Worm (Caenorhabditis elegans) whole organism, late embryonic: Measurements from ENCODE around the gene C39D10.11.

Experiments used
- C08G9.2 ChIP-seq: sonication (generic microtip); optimal IDR thresholded peaks from 2 replicates; lab custom pipeline; 2016; ENCODE audit warnings: mild to moderate bottlenecking, missing genetic modification characterization, moderate library complexity, missing compliant biosample characterization
- C38D4.7 ChIP-seq: fragments of 200-800 bp; sonication (Bioruptor generic); optimal IDR thresholded peaks from 2 replicates; lab custom pipeline; 2018; ENCODE audit warnings: mild to moderate bottlenecking, missing genetic modification characterization, moderate library complexity, missing compliant biosample characterization
- K02D7.2 ChIP-seq: sonication (generic microtip); optimal IDR thresholded peaks from 2 replicates; lab custom pipeline; 2017; ENCODE audit warnings: mild to moderate bottlenecking, missing genetic modification characterization, missing compliant biosample characterization
- Y22D7AL.16 ChIP-seq: sonication (generic microtip); optimal IDR thresholded peaks from 2 replicates; lab custom pipeline; 2016; ENCODE audit warnings: missing genetic modification characterization, missing compliant biosample characterization
- ceh-18 ChIP-seq: sonication (generic microtip); optimal IDR thresholded peaks from 2 replicates; lab custom pipeline; 2016; ENCODE audit warnings: missing genetic modification characterization, missing compliant biosample characterization
- ceh-19 ChIP-seq: fragments of 200-800 bp; sonication (Bioruptor generic); optimal IDR thresholded peaks from 2 replicates; lab custom pipeline; 2018; ENCODE audit warnings: mild to moderate bottlenecking, missing genetic modification characterization, missing compliant biosample characterization
- ceh-22 ChIP-seq: sonication (generic microtip); optimal IDR thresholded peaks from 2 replicates; lab custom pipeline; 2017; ENCODE audit warnings: missing biosample characterization, missing genetic modification characterization
- ceh-24 ChIP-seq: sonication (generic microtip); optimal IDR thresholded peaks from 2 replicates; lab custom pipeline; 2016; ENCODE audit warnings: mild to moderate bottlenecking, missing genetic modification characterization, missing compliant biosample characterization
- ceh-30 ChIP-seq: fragments of 150-350 bp; optimal IDR thresholded peaks from 2 replicates; lab custom pipeline; 2014; ENCODE audit warnings: missing biosample characterization, missing genetic modification characterization
- ceh-34 ChIP-seq: sonication (generic microtip); optimal IDR thresholded peaks from 2 replicates; lab custom pipeline; 2016; ENCODE audit warnings: mild to moderate bottlenecking, missing genetic modification characterization, missing compliant biosample characterization
- ceh-48 ChIP-seq: sonication (generic microtip); optimal IDR thresholded peaks from 2 replicates; lab custom pipeline; 2016; ENCODE audit warnings: missing genetic modification characterization, inconsistent platforms, missing compliant biosample characterization
- ceh-6 ChIP-seq: fragments of 200-800 bp; sonication (Bioruptor generic); optimal IDR thresholded peaks from 2 replicates; lab custom pipeline; 2018; ENCODE audit warnings: mild to moderate bottlenecking, missing genetic modification characterization, missing compliant biosample characterization
- ceh-9 ChIP-seq: sonication (generic microtip); optimal IDR thresholded peaks from 2 replicates; lab custom pipeline; 2016; ENCODE audit warnings: mild to moderate bottlenecking, missing genetic modification characterization, inconsistent platforms, missing compliant biosample characterization
- che-1 ChIP-seq: sonication (generic microtip); optimal IDR thresholded peaks from 2 replicates; lab custom pipeline; 2016; ENCODE audit warnings: mild to moderate bottlenecking, missing genetic modification characterization, missing compliant biosample characterization
- dmd-4 ChIP-seq: sonication (generic microtip); optimal IDR thresholded peaks from 2 replicates; lab custom pipeline; 2016; ENCODE audit warnings: borderline replicate concordance, missing genetic modification characterization, missing compliant biosample characterization
- eyg-1 ChIP-seq: sonication (generic microtip); optimal IDR thresholded peaks from 2 replicates; lab custom pipeline; 2016; ENCODE audit warnings: missing genotype, missing genetic modification characterization, missing compliant biosample characterization
- fax-1 ChIP-seq: sonication (generic microtip); optimal IDR thresholded peaks from 2 replicates; lab custom pipeline; 2016; ENCODE audit warnings: missing genotype, missing genetic modification characterization, missing compliant biosample characterization
- gmeb-2 ChIP-seq: sonication (generic microtip); optimal IDR thresholded peaks from 2 replicates; lab custom pipeline; 2016; ENCODE audit warnings: missing genetic modification characterization, inconsistent platforms, missing compliant biosample characterization
- hlh-13 ChIP-seq: fragments of 200-800 bp; sonication (Bioruptor generic); optimal IDR thresholded peaks from 2 replicates; lab custom pipeline; 2018; ENCODE audit warnings: mild to moderate bottlenecking, missing genetic modification characterization, missing compliant biosample characterization
- hlh-15 ChIP-seq: sonication (generic microtip); optimal IDR thresholded peaks from 2 replicates; lab custom pipeline; 2016; ENCODE audit warnings: missing genetic modification characterization, missing compliant biosample characterization
- hlh-8 ChIP-seq: sonication (generic microtip); optimal IDR thresholded peaks from 2 replicates; lab custom pipeline; 2016; ENCODE audit warnings: missing genotype, missing genetic modification characterization, missing compliant biosample characterization
- mec-3 ChIP-seq: sonication (generic microtip); optimal IDR thresholded peaks from 2 replicates; lab custom pipeline; 2016; ENCODE audit warnings: borderline replicate concordance, missing genetic modification characterization, missing compliant biosample characterization
- nhr-11 ChIP-seq: fragments of 150-350 bp; optimal IDR thresholded peaks from 2 replicates; lab custom pipeline; 2014; ENCODE audit warnings: missing biosample characterization, missing genetic modification characterization
- npax-4 ChIP-seq: sonication (generic microtip); optimal IDR thresholded peaks from 2 replicates; lab custom pipeline; 2016; ENCODE audit warnings: missing genetic modification characterization, missing compliant biosample characterization
- pag-3 ChIP-seq: sonication (generic microtip); optimal IDR thresholded peaks from 2 replicates; lab custom pipeline; 2016; ENCODE audit warnings: missing compliant biosample characterization, missing genetic modification characterization, borderline replicate concordance
- pat-9 ChIP-seq: fragments of 200-800 bp; sonication (Bioruptor generic); optimal IDR thresholded peaks from 2 replicates; lab custom pipeline; 2018; ENCODE audit warnings: mild to moderate bottlenecking, missing genetic modification characterization, moderate library complexity, missing compliant biosample characterization
- pha-2 ChIP-seq: sonication (generic microtip); optimal IDR thresholded peaks from 2 replicates; lab custom pipeline; 2017; ENCODE audit warnings: mild to moderate bottlenecking, missing genetic modification characterization, missing compliant biosample characterization
- pros-1 ChIP-seq: fragments of 150-350 bp; optimal IDR thresholded peaks from 2 replicates; lab custom pipeline; 2014; ENCODE audit warnings: missing biosample characterization, missing genetic modification reagents, missing genetic modification characterization
- ref-2 ChIP-seq: sonication (generic microtip); optimal IDR thresholded peaks from 2 replicates; lab custom pipeline; 2016; ENCODE audit warnings: missing genetic modification characterization, missing compliant biosample characterization
- sdc-2 ChIP-seq: sonication (generic microtip); optimal IDR thresholded peaks from 2 replicates; lab custom pipeline; 2016; ENCODE audit warnings: missing genotype, missing genetic modification characterization, missing compliant biosample characterization
- sox-2 ChIP-seq: fragments of 200-800 bp; sonication (Bioruptor generic); IDR thresholded peaks from 2 replicates; pipeline ENCODE4 v1.3.6; 2022; ENCODE audit warnings: missing genetic modification reagents, missing genetic modification characterization, missing compliant biosample characterization
- tbx-2 ChIP-seq: sonication (generic microtip); optimal IDR thresholded peaks from 2 replicates; lab custom pipeline; 2016; ENCODE audit warnings: missing genetic modification characterization, missing compliant biosample characterization
- tbx-7 ChIP-seq: sonication (generic microtip); optimal IDR thresholded peaks from 2 replicates; lab custom pipeline; 2016; ENCODE audit warnings: missing genotype, missing genetic modification characterization, missing compliant biosample characterization
- unc-55 ChIP-seq: sonication (generic microtip); optimal IDR thresholded peaks from 2 replicates; lab custom pipeline; 2017; ENCODE audit warnings: missing biosample characterization, missing genetic modification reagents, missing genetic modification characterization
- ztf-16 ChIP-seq: sonication (generic microtip); optimal IDR thresholded peaks from 2 replicates; lab custom pipeline; 2017; ENCODE audit warnings: missing genetic modification characterization, missing compliant biosample characterization

C39D10.11 gene

ce11 chrX:7902976-7903375 is at the start of gene C39D10.11:
Gene C39D10.11, plus strand, starts transcription at chrX:7903276.
- TF ChIP-seq ceh-48, result no peak
- no peak for TF ChIP-seq ceh-9 (tag; lab: Kevin White, UChicago)
- no peak for TF ChIP-seq ref-2
- TF ChIP-seq ceh-34 (tag; lab: Kevin White, UChicago), result no peak
- no peak for TF ChIP-seq gmeb-2 (tag; lab: Kevin White, UChicago)

- TF ChIP-seq gmeb-2 (tag; lab: Kevin White, UChicago) (no peak), sox-2 (GFP tag; lab: Robert Waterston, UW) (no peak), pha-2 (tag; lab: Kevin White, UChicago) (no peak), Y22D7AL.16 (tag; lab: Kevin White, UChicago) (no peak), pat-9 (tag; lab: Kevin White, UChicago) (no peak), ceh-24 (tag; lab: Kevin White, UChicago) (no peak), ztf-16 (tag; lab: Kevin White, UChicago) (no peak), K02D7.2 (tag; lab: Kevin White, UChicago) (no peak), che-1 (tag; lab: Kevin White, UChicago) (no peak), unc-55 (GFP tag; lab: Kevin White, UChicago) (no peak), tbx-7 (tag; lab: Kevin White, UChicago) (no peak), ceh-6 (no peak), ceh-22 (tag; lab: Kevin White, UChicago) (no peak)
- TF ChIP-seq, all 69 proteins: peak for 0
Measured at ce11 chrX:7866493-7866892, 36.6 kb upstream of the C39D10.11 start.

- no peak for TF ChIP-seq pros-1 (tag; lab: Kevin White, UChicago)
- TF ChIP-seq, all 69 proteins: peak for 0
Measured at ce11 chrX:7867307-7867706, 35.8 kb upstream of the C39D10.11 start.

- TF ChIP-seq tbx-2 (tag; lab: Kevin White, UChicago) (no peak), pat-9 (tag; lab: Kevin White, UChicago) (no peak), nhr-11 (tag; lab: Kevin White, UChicago) (no peak), dmd-4 (tag; lab: Kevin White, UChicago) (no peak), npax-4 (tag; lab: Kevin White, UChicago) (no peak), hlh-8 (tag; lab: Kevin White, UChicago) (no peak), fax-1 (tag; lab: Kevin White, UChicago) (no peak), hlh-13 (GFP tag; lab: Kevin White, UChicago) (no peak), eyg-1 (tag; lab: Kevin White, UChicago) (no peak), pag-3 (tag; lab: Kevin White, UChicago) (no peak), C08G9.2 (tag; lab: Kevin White, UChicago) (no peak), ceh-18 (no peak), ceh-19 (GFP tag; lab: Kevin White, UChicago) (no peak), hlh-15 (tag; lab: Kevin White, UChicago) (no peak)
Measured at ce11 chrX:7873350-7873749, 29.7 kb upstream of the C39D10.11 start.

- no peak for TF ChIP-seq ceh-9 (tag; lab: Kevin White, UChicago)
- TF ChIP-seq sdc-2 (tag; lab: Kevin White, UChicago), result no peak
- TF ChIP-seq pros-1 (tag; lab: Kevin White, UChicago), result no peak
- TF ChIP-seq mec-3 (tag; lab: Kevin White, UChicago), result no peak
- no peak for TF ChIP-seq ceh-6
- no peak for TF ChIP-seq ceh-19 (GFP tag; lab: Kevin White, UChicago)
- TF ChIP-seq C38D4.7 (GFP tag; lab: Kevin White, UChicago), result no peak
- no peak for TF ChIP-seq ceh-30 (tag; lab: Kevin White, UChicago)
- TF ChIP-seq hlh-13 (GFP tag; lab: Kevin White, UChicago), result no peak
Measured at ce11 chrX:7875854-7876253, 27.2 kb upstream of the C39D10.11 start, which contains the start of gene cca-1. Gene cca-1, minus strand, starts transcription at chrX:7875954.
